Fruit fly (Drosophila melanogaster) whole organism, embryonic: Measurements from ENCODE around the gene ftz.

Source experiments
- Ada2b ChIP-seq: fragments of 200-800 bp; sonication (Bioruptor generic); IDR thresholded peaks from 2 replicates; pipeline ENCODE4 v1.3.6; 2022; ENCODE audit warnings: missing biosample characterization, missing genetic modification characterization
- Asciz ChIP-seq: fragments of 200-800 bp; sonication (Bioruptor generic); optimal IDR thresholded peaks from 2 replicates; lab custom pipeline; 2017; ENCODE audit warnings: missing biosample characterization, mild to moderate bottlenecking, missing genetic modification characterization, missing genetic modification reagents
- BEAF-32 ChIP-seq: fragments of 200-800 bp; sonication (Bioruptor generic); optimal IDR thresholded peaks from 3 replicates; lab custom pipeline; 2017; ENCODE audit warnings: missing biosample characterization, missing genetic modification characterization, mild to moderate bottlenecking, moderate library complexity, missing genetic modification reagents
- C15 ChIP-seq: fragments of 200-800 bp; sonication (Bioruptor generic); IDR thresholded peaks from 3 replicates; pipeline ENCODE4 v1.3.6; 2022; ENCODE audit warnings: missing biosample characterization, missing genetic modification characterization
- CG10321 ChIP-seq: fragments of 200-800 bp; sonication (Bioruptor generic); IDR thresholded peaks from 2 replicates; pipeline ENCODE4 v1.3.6; 2022; ENCODE audit warnings: missing biosample characterization, missing genetic modification characterization
- CG10366 ChIP-seq: fragments of 200-800 bp; sonication (Bioruptor generic); IDR thresholded peaks from 2 replicates; pipeline ENCODE4 v1.3.6; 2022; ENCODE audit warnings: missing biosample characterization, missing genetic modification characterization
- CG11247 ChIP-seq: fragments of 200-800 bp; sonication (Bioruptor generic); IDR thresholded peaks from 2 replicates; pipeline ENCODE4 v1.3.6; 2022; ENCODE audit warnings: missing biosample characterization, missing genetic modification characterization
- CG16863 ChIP-seq: fragments of 200-800 bp; sonication (Bioruptor generic); optimal IDR thresholded peaks from 3 replicates; lab custom pipeline; 2016; ENCODE audit warnings: missing biosample characterization, missing genetic modification characterization
- CG2129 ChIP-seq: fragments of 200-800 bp; sonication (Bioruptor generic); IDR thresholded peaks from 2 replicates; pipeline ENCODE4 v1.3.6; 2022; ENCODE audit warnings: missing biosample characterization, missing genetic modification characterization; ENCODE audit not compliant: partially characterized antibody
- CG2202 ChIP-seq: fragments of 200-800 bp; sonication (Bioruptor generic); optimal IDR thresholded peaks from 2 replicates; lab custom pipeline; 2018; ENCODE audit warnings: missing biosample characterization, mild to moderate bottlenecking, missing genetic modification characterization
- CG3407 ChIP-seq: fragments of 200-800 bp; sonication (Bioruptor generic); optimal IDR thresholded peaks from 2 replicates; lab custom pipeline; 2018; ENCODE audit warnings: missing biosample characterization, mild to moderate bottlenecking, missing genetic modification characterization
- CG4730 ChIP-seq: fragments of 200-800 bp; sonication (Bioruptor generic); IDR thresholded peaks from 2 replicates; pipeline ENCODE4 v1.3.6; 2022; ENCODE audit warnings: missing biosample characterization, missing genetic modification characterization
- CG7745 ChIP-seq: fragments of 200-800 bp; sonication (Bioruptor generic); optimal IDR thresholded peaks from 2 replicates; lab custom pipeline; 2018; ENCODE audit warnings: missing biosample characterization, mild to moderate bottlenecking, missing genetic modification characterization, moderate library complexity
- CG7839 ChIP-seq: fragments of 200-800 bp; sonication (Bioruptor generic); optimal IDR thresholded peaks from 3 replicates; lab custom pipeline; 2018; ENCODE audit warnings: missing biosample characterization, mild to moderate bottlenecking, missing genetic modification characterization, moderate library complexity
- CG7963 ChIP-seq: fragments of 200-800 bp; sonication (Bioruptor generic); IDR thresholded peaks from 3 replicates; pipeline ENCODE4 v1.3.6; 2022; ENCODE audit warnings: missing biosample characterization, missing genetic modification characterization; ENCODE audit not compliant: partially characterized antibody
- CG8478 ChIP-seq: fragments of >200 bp; optimal IDR thresholded peaks from 2 replicates; lab custom pipeline; 2018
- CG8765 ChIP-seq: fragments of 200-800 bp; sonication (Bioruptor generic); IDR thresholded peaks from 2 replicates; pipeline ENCODE4 v1.3.6; 2022; ENCODE audit warnings: missing biosample characterization, missing genetic modification characterization
- Chrac-16 ChIP-seq: fragments of 200-800 bp; sonication (Bioruptor generic); optimal IDR thresholded peaks from 3 replicates; lab custom pipeline; 2016; ENCODE audit warnings: missing biosample characterization, missing genetic modification characterization
- D ChIP-seq, 2 experiments: fragments of 200-800 bp in 1 of 2; fragments of >200 bp in 1 of 2; sonication (Bioruptor generic) in 1 of 2; optimal IDR thresholded peaks; 2 replicates in 1 of 2; 3 replicates in 1 of 2; lab custom pipeline; 2017; ENCODE audit warnings: mild to moderate bottlenecking in 1 of 2, missing biosample characterization in 1 of 2, missing genetic modification characterization in 1 of 2, missing genetic modification reagents in 1 of 2
- D19A ChIP-seq: fragments of 200-800 bp; optimal IDR thresholded peaks from 3 replicates; lab custom pipeline; 2019; ENCODE audit warnings: missing biosample characterization, mild to moderate bottlenecking, missing genetic modification characterization, moderate library complexity
- Dad ChIP-seq: fragments of 200-800 bp; sonication (Bioruptor generic); optimal IDR thresholded peaks from 3 replicates; lab custom pipeline; 2016; ENCODE audit warnings: missing biosample characterization, missing genetic modification characterization
- Deaf1 ChIP-seq: fragments of 200-800 bp; optimal IDR thresholded peaks from 3 replicates; lab custom pipeline; 2019; ENCODE audit warnings: missing biosample characterization, mild to moderate bottlenecking, missing genetic modification characterization, moderate library complexity
- Dll ChIP-seq: fragments of 200-800 bp; sonication (Bioruptor generic); IDR thresholded peaks from 4 replicates; pipeline ENCODE4 v1.3.6; 2022; ENCODE audit warnings: missing biosample characterization, missing genetic modification characterization; ENCODE audit not compliant: partially characterized antibody
- HmgZ ChIP-seq: fragments of 200-800 bp; sonication (Bioruptor generic); optimal IDR thresholded peaks from 2 replicates; lab custom pipeline; 2018; ENCODE audit warnings: missing biosample characterization, mild to moderate bottlenecking, missing genetic modification characterization
- Lpt ChIP-seq: fragments of >200 bp; optimal IDR thresholded peaks from 2 replicates; lab custom pipeline; 2018; ENCODE audit warnings: missing biosample characterization, missing genetic modification characterization
- NC2α ChIP-seq: fragments of 200-800 bp; sonication (Bioruptor generic); optimal IDR thresholded peaks from 2 replicates; lab custom pipeline; 2016; ENCODE audit warnings: missing biosample characterization, missing genetic modification characterization
- Nf-YB ChIP-seq: fragments of 200-800 bp; sonication (Bioruptor generic); optimal IDR thresholded peaks from 3 replicates; lab custom pipeline; 2019; ENCODE audit warnings: missing biosample characterization, mild to moderate bottlenecking, missing genetic modification characterization, moderate library complexity
- Nf-YC ChIP-seq: fragments of 200-800 bp; optimal IDR thresholded peaks from 3 replicates; lab custom pipeline; 2019; ENCODE audit warnings: missing biosample characterization, mild to moderate bottlenecking, missing genetic modification characterization, moderate library complexity
- Sox102F ChIP-seq: fragments of 200-800 bp; sonication (Bioruptor generic); optimal IDR thresholded peaks from 2 replicates; lab custom pipeline; 2018; ENCODE audit warnings: missing biosample characterization, mild to moderate bottlenecking, missing genetic modification characterization, moderate library complexity
- Tbp ChIP-seq: fragments of >200 bp; optimal IDR thresholded peaks from 2 replicates; lab custom pipeline; 2018; ENCODE audit warnings: missing biosample characterization, missing genetic modification characterization
- Vsx1 ChIP-seq: fragments of 200-800 bp; sonication (Bioruptor generic); optimal IDR thresholded peaks from 2 replicates; lab custom pipeline; 2017; ENCODE audit warnings: missing biosample characterization, mild to moderate bottlenecking, missing genetic modification characterization, missing genetic modification reagents
- ara ChIP-seq: fragments of 200-800 bp; sonication (Bioruptor generic); IDR thresholded peaks from 2 replicates; pipeline ENCODE4 v1.3.6; 2022; ENCODE audit warnings: missing biosample characterization, missing genetic modification characterization
- cg ChIP-seq: fragments of 200-800 bp; sonication (Bioruptor generic); optimal IDR thresholded peaks from 3 replicates; lab custom pipeline; 2019; ENCODE audit warnings: missing biosample characterization, mild to moderate bottlenecking, missing genetic modification characterization, moderate library complexity
- chn ChIP-seq: fragments of 200-800 bp; sonication (Bioruptor generic); optimal IDR thresholded peaks from 2 replicates; lab custom pipeline; 2016; ENCODE audit warnings: missing biosample characterization, missing genetic modification characterization
- da ChIP-seq: fragments of 200-800 bp; sonication (Bioruptor generic); optimal IDR thresholded peaks from 2 replicates; lab custom pipeline; 2016; ENCODE audit warnings: missing biosample characterization, missing genetic modification characterization
- dm ChIP-seq: fragments of 200-800 bp; sonication (Bioruptor generic); optimal IDR thresholded peaks from 3 replicates; lab custom pipeline; 2016; ENCODE audit warnings: missing biosample characterization, missing genetic modification characterization
- fd96Cb ChIP-seq: fragments of 200-800 bp; sonication (Bioruptor generic); optimal IDR thresholded peaks from 2 replicates; lab custom pipeline; 2018; ENCODE audit warnings: missing biosample characterization, mild to moderate bottlenecking, missing genetic modification characterization, moderate library complexity
- gro ChIP-seq: fragments of 200-800 bp; sonication (Bioruptor generic); optimal IDR thresholded peaks from 2 replicates; lab custom pipeline; 2016; ENCODE audit warnings: missing biosample characterization, missing genetic modification characterization
- gsb ChIP-seq: fragments of 200-800 bp; sonication (Bioruptor generic); IDR thresholded peaks from 2 replicates; pipeline ENCODE4 v1.3.6; 2022; ENCODE audit warnings: missing biosample characterization, missing genetic modification characterization
- gsb-n ChIP-seq: fragments of 200-800 bp; sonication (Bioruptor generic); optimal IDR thresholded peaks from 3 replicates; lab custom pipeline; 2018; ENCODE audit warnings: missing biosample characterization, mild to moderate bottlenecking, missing genetic modification characterization
- ken ChIP-seq: fragments of 200-800 bp; sonication (Bioruptor generic); IDR thresholded peaks from 3 replicates; pipeline ENCODE4 v1.3.6; 2022; ENCODE audit warnings: missing biosample characterization, missing genetic modification characterization
- lbe ChIP-seq: fragments of 200-800 bp; sonication (Bioruptor generic); optimal IDR thresholded peaks from 2 replicates; lab custom pipeline; 2016; ENCODE audit warnings: missing biosample characterization, mild to moderate bottlenecking, missing genetic modification characterization
- luna ChIP-seq: fragments of 200-800 bp; sonication (Bioruptor generic); optimal IDR thresholded peaks from 2 replicates; lab custom pipeline; 2016; ENCODE audit warnings: missing biosample characterization, missing genetic modification characterization
- nerfin-1 ChIP-seq: fragments of 200-800 bp; sonication (Bioruptor generic); optimal IDR thresholded peaks from 3 replicates; lab custom pipeline; 2019; ENCODE audit warnings: missing biosample characterization, mild to moderate bottlenecking, missing genetic modification characterization, moderate library complexity
- pan ChIP-seq, 4 experiments: fragments of >200 bp in 3 of 4; fragments of 200-800 bp in 1 of 4; sonication (Bioruptor generic) in 1 of 4; optimal IDR thresholded peaks in 3 of 4; IDR thresholded peaks in 1 of 4; 2 replicates each; pipeline versions ENCODE4 v1.3.6 to Lab custom; 2017 to 2022; ENCODE audit warnings: missing biosample characterization in 2 of 4, missing genetic modification characterization in 2 of 4, mixed read lengths in 1 of 4
- peb ChIP-seq: fragments of 200-800 bp; sonication (Bioruptor generic); IDR thresholded peaks from 2 replicates; pipeline ENCODE4 v1.3.6; 2022; ENCODE audit warnings: missing biosample characterization, missing genetic modification characterization
- pita ChIP-seq: fragments of 200-800 bp; sonication (Bioruptor generic); optimal IDR thresholded peaks from 2 replicates; lab custom pipeline; 2017; ENCODE audit warnings: missing biosample characterization, mild to moderate bottlenecking, missing genetic modification characterization
- run ChIP-seq: fragments of 200-800 bp; sonication (Bioruptor generic); optimal IDR thresholded peaks from 3 replicates; lab custom pipeline; 2018; ENCODE audit warnings: missing biosample characterization, mild to moderate bottlenecking, missing genetic modification characterization
- sisA ChIP-seq: fragments of 200-800 bp; sonication (Bioruptor generic); IDR thresholded peaks from 2 replicates; pipeline ENCODE4 v1.3.6; 2022; ENCODE audit warnings: missing biosample characterization, missing genetic modification characterization
- twi ChIP-seq: fragments of 200-800 bp; optimal IDR thresholded peaks from 2 replicates; lab custom pipeline; 2019; ENCODE audit warnings: missing biosample characterization, mild to moderate bottlenecking, missing genetic modification characterization, moderate library complexity

ftz gene

dm6 chr3R:6903289-6903791, 39.2 kb downstream of the ftz start (continued):
- TF ChIP-seq Asciz (peak; percentile 62), C15 (GFP tag; lab: Robert Waterston, UW) (no peak), Deaf1 (tag; lab: Kevin White, UChicago) (no peak), fd96Cb (tag; lab: Kevin White, UChicago) (peak; percentile 86), twi (tag; lab: Kevin White, UChicago) (peak; percentile 99), D (optimal IDR thresholded peaks at IDR 0.05; lab: Kevin White, UChicago) (no peak), D (GFP tag; optimal IDR thresholded peaks at IDR 0.05; lab: Kevin White, UChicago) (peak; percentile 77), Dad (GFP tag; lab: Kevin White, UChicago) (no peak), CG7745 (tag; lab: Kevin White, UChicago) (no peak), Tbp (GFP tag; lab: Kevin White, UChicago) (no peak), NC2α (GFP tag; lab: Kevin White, UChicago) (no peak), run (peak; percentile 62), BEAF-32 (GFP tag; lab: Kevin White, UChicago) (no peak), CG11247 (GFP tag; lab: Robert Waterston, UW) (no peak), chn (GFP tag; lab: Kevin White, UChicago) (peak; percentile 13), gsb (GFP tag; lab: Robert Waterston, UW) (no peak), luna (GFP tag; lab: Kevin White, UChicago) (no peak), CG2202 (tag; lab: Kevin White, UChicago) (peak; percentile 69), Sox102F (peak; percentile 84), CG8478 (lab: Kevin White, UChicago) (no peak), CG4730 (GFP tag; lab: Robert Waterston, UW) (0 out of 2 replicates have a peak, but pooled peaks have one; percentile 17), CG10321 (GFP tag; lab: Robert Waterston, UW) (peak; percentile 92), CG3407 (peak; percentile 71), pan (optimal IDR thresholded peaks at IDR 0.05; lab: Kevin White, UChicago) (no peak), pan (GFP tag; optimal IDR thresholded peaks at IDR 0.05 in 1 of 2, IDR thresholded peaks at IDR 0.05 in 1 of 2) (no peak), CG8765 (GFP tag; lab: Robert Waterston, UW) (no peak), da (GFP tag; lab: Kevin White, UChicago) (no peak), gro (no peak), sisA (GFP tag; lab: Robert Waterston, UW) (no peak; the same call in 1 of the 2 replicates), CG7839 (tag; lab: Kevin White, UChicago) (peak; percentile 85), nerfin-1 (tag; lab: Kevin White, UChicago) (peak; percentile 73), Chrac-16 (peak; percentile 50), Ada2b (0 out of 2 replicates have a peak, but pooled peaks have one; percentile 27), ken (GFP tag; lab: Robert Waterston, UW) (no peak), ara (GFP tag; lab: Robert Waterston, UW) (peak; percentile 80), CG7963 (GFP tag; lab: Robert Waterston, UW) (no peak), Nf-YB (GFP tag; lab: Kevin White, UChicago) (peak; percentile 88), lbe (GFP tag; lab: Kevin White, UChicago) (no peak), cg (GFP tag; lab: Kevin White, UChicago) (peak; percentile 54), CG10366 (GFP tag; lab: Robert Waterston, UW) (peak; percentile 26; the same call in 1 of the 2 replicates), Dll (GFP tag; lab: Robert Waterston, UW) (no peak), dm (GFP tag; lab: Kevin White, UChicago) (no peak), CG16863 (GFP tag; lab: Kevin White, UChicago) (no peak), HmgZ (tag; lab: Kevin White, UChicago) (no peak), gsb-n (tag; lab: Kevin White, UChicago) (peak; percentile 85), Nf-YC (tag; lab: Kevin White, UChicago) (peak; percentile 84), Vsx1 (GFP tag; lab: Kevin White, UChicago) (peak; percentile 32), pita (GFP tag; lab: Kevin White, UChicago) (no peak), peb (GFP tag; lab: Robert Waterston, UW) (no peak), Lpt (no peak), CG2129 (GFP tag; lab: Robert Waterston, UW) (no peak), D19A (tag; lab: Kevin White, UChicago) (peak; percentile 84)
